Worm (Caenorhabditis elegans): Measurements from ENCODE around the gene R10E9.4.

DNA sequence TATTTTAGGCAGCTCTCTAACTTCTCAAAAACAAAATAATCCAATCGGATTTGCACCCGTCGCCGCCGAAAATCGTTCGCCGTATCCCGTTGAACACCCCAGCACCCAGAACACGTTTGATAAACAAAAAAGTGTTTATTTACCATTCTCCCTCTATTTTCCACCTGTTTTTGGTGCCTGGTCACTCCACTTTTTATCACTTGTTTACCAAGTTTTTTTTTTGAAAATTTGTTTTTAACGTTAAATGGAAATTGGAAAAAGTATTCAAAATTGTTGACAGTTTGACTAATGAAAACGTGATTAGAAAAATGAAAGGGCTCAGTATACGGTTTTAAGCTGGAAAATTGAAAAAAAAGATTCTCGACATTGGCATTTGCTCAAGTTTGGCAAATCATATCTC is 2.4 kb upstream of the R10E9.4 start:
- TF ChIP-seq tab-1 (GFP tag; IDR thresholded peaks at IDR 0.05) (no peak), ztf-23 (GFP tag; IDR thresholded peaks at IDR 0.05) (no peak), flt-1 (GFP tag; IDR thresholded peaks at IDR 0.05) (no peak), med-1 (GFP tag; optimal IDR thresholded peaks at IDR 0.05; ENCODE audit: insufficient read depth) (no peak), ref-1 (GFP tag; conservative IDR thresholded peaks at IDR 0.05) (no peak), cog-1 (tag; optimal IDR thresholded peaks at IDR 0.05) (no peak), ztf-29 (GFP tag; IDR thresholded peaks at IDR 0.05) (no peak), klf-2 (GFP tag; conservative IDR thresholded peaks at IDR 0.05) (no peak), T22C8.4 (GFP tag; IDR thresholded peaks at IDR 0.05) (no peak)

All from whole organism, midembryonic.